Fruit fly (Drosophila melanogaster): ENCODE results near the gene CG42710.

DNA sequence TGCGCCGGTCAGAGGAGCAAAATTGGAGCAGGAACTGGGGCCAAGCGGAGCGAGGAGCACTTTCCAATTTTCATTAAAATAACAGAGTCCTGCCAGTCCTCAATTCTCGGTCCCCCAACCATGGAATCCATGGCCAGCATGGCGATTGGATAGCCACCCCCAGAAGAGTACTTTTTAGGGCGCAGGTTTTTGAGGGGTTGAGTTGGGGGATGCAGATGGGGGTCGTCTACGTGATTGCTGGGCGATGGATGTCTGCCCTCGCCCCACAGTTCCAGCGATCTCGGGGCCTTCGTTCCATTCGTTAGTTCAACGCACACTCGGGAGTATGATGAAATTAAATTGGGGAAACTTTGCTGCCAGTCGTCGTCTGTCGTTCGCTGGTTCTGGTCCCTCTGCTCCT is 9.4 kb upstream of the CG42710 start:
- TF ChIP-seq Sin3A (optimal IDR thresholded peaks at IDR 0.05): no peak
- TF ChIP-seq h (optimal IDR thresholded peaks at IDR 0.05): no peak

Measured in Kc167 (cell line).